Worm (Caenorhabditis elegans) whole organism, mixed stage, embryonic: ENCODE results near the gene mksr-1.

Source experiments
- M03D4.4 ChIP-seq: sonication (generic microtip); optimal IDR thresholded peaks from 2 replicates; lab custom pipeline; 2017; ENCODE audit warnings: mild to moderate bottlenecking, missing genetic modification characterization, missing compliant biosample characterization
- bed-3 ChIP-seq: fragments of 200-800 bp; sonication (Bioruptor generic); optimal IDR thresholded peaks from 3 replicates; lab custom pipeline; 2018; ENCODE audit warnings: mild to moderate bottlenecking, missing genetic modification characterization, moderate library complexity, missing compliant biosample characterization
- blmp-1 ChIP-seq: fragments of 150-350 bp; optimal IDR thresholded peaks from 2 replicates; lab custom pipeline; 2014; ENCODE audit warnings: missing biosample characterization, missing genetic modification characterization
- ceh-39 ChIP-seq: fragments of 150-350 bp; optimal IDR thresholded peaks from 2 replicates; lab custom pipeline; 2014; ENCODE audit warnings: missing biosample characterization, missing genetic modification characterization
- ceh-43 ChIP-seq: fragments of 200-800 bp; sonication (Bioruptor generic); optimal IDR thresholded peaks from 2 replicates; lab custom pipeline; 2018; ENCODE audit warnings: mild to moderate bottlenecking, missing genetic modification characterization, moderate library complexity, missing compliant biosample characterization
- ceh-83 ChIP-seq: fragments of 200-800 bp; sonication (Bioruptor generic); optimal IDR thresholded peaks from 2 replicates; lab custom pipeline; 2018; ENCODE audit warnings: mild to moderate bottlenecking, missing genetic modification characterization, missing compliant biosample characterization
- cnd-1 ChIP-seq: fragments of 200-800 bp; sonication (Bioruptor generic); optimal IDR thresholded peaks from 2 replicates; lab custom pipeline; 2018; ENCODE audit warnings: mild to moderate bottlenecking, missing genetic modification characterization, missing compliant biosample characterization
- drap-1 ChIP-seq: fragments of 200-800 bp; sonication (Bioruptor generic); optimal IDR thresholded peaks from 3 replicates; lab custom pipeline; 2018; ENCODE audit warnings: mild to moderate bottlenecking, missing genetic modification characterization, missing compliant biosample characterization
- elt-1 ChIP-seq: sonication (generic microtip); optimal IDR thresholded peaks from 2 replicates; lab custom pipeline; 2017; ENCODE audit warnings: missing genetic modification characterization, mild to moderate bottlenecking, missing compliant biosample characterization, antibody characterized with exemption, moderate library complexity, borderline replicate concordance; ENCODE audit not compliant: insufficient read depth
- elt-3 ChIP-seq: fragments of 150-350 bp; optimal IDR thresholded peaks from 2 replicates; lab custom pipeline; 2014; ENCODE audit warnings: missing biosample characterization, missing genetic modification characterization
- flh-1 ChIP-seq: fragments of 200-800 bp; sonication (Bioruptor generic); optimal IDR thresholded peaks from 2 replicates; lab custom pipeline; 2018; ENCODE audit warnings: mild to moderate bottlenecking, missing genetic modification characterization, moderate library complexity, missing compliant biosample characterization
- ham-2 ChIP-seq: fragments of 200-800 bp; sonication (Bioruptor generic); optimal IDR thresholded peaks from 2 replicates; lab custom pipeline; 2018; ENCODE audit warnings: mild to moderate bottlenecking, missing genetic modification characterization, missing compliant biosample characterization
- hlh-1 ChIP-seq: fragments of 150-350 bp; optimal IDR thresholded peaks from 2 replicates; lab custom pipeline; 2014; ENCODE audit warnings: missing biosample characterization, missing genetic modification reagents, missing genetic modification characterization
- lin-13 ChIP-seq: fragments of 150-350 bp; optimal IDR thresholded peaks from 2 replicates; lab custom pipeline; 2014; ENCODE audit warnings: missing biosample characterization, missing genetic modification characterization
- lin-32 ChIP-seq: fragments of 200-800 bp; sonication (Bioruptor generic); optimal IDR thresholded peaks from 2 replicates; lab custom pipeline; 2018; ENCODE audit warnings: mild to moderate bottlenecking, missing genetic modification characterization, missing compliant biosample characterization
- lsy-2 ChIP-seq: fragments of 150-350 bp; optimal IDR thresholded peaks from 2 replicates; lab custom pipeline; 2014; ENCODE audit warnings: missing biosample characterization, missing genetic modification characterization
- mab-5 ChIP-seq: fragments of 150-350 bp; optimal IDR thresholded peaks from 2 replicates; lab custom pipeline; 2014; ENCODE audit warnings: missing biosample characterization, missing genetic modification characterization
- mep-1 ChIP-seq: fragments of 150-350 bp; optimal IDR thresholded peaks from 2 replicates; lab custom pipeline; 2017; ENCODE audit warnings: missing biosample characterization, missing genetic modification reagents, missing genetic modification characterization, inconsistent platforms
- mls-2 ChIP-seq: sonication (generic microtip); optimal IDR thresholded peaks from 2 replicates; lab custom pipeline; 2016; ENCODE audit warnings: mild to moderate bottlenecking, missing genetic modification characterization, moderate library complexity, missing compliant biosample characterization
- nhr-12 ChIP-seq: fragments of 150-350 bp; optimal IDR thresholded peaks from 2 replicates; lab custom pipeline; 2014; ENCODE audit warnings: missing biosample characterization, missing genetic modification characterization
- nhr-2 ChIP-seq: fragments of 150-350 bp; optimal IDR thresholded peaks from 2 replicates; lab custom pipeline; 2014; ENCODE audit warnings: missing biosample characterization, missing genetic modification characterization
- nhr-237 ChIP-seq: fragments of 150-350 bp; optimal IDR thresholded peaks from 2 replicates; lab custom pipeline; 2014; ENCODE audit warnings: missing biosample characterization, missing genetic modification characterization
- nhr-28 ChIP-seq: fragments of 150-350 bp; optimal IDR thresholded peaks from 2 replicates; lab custom pipeline; 2014; ENCODE audit warnings: missing biosample characterization, missing genetic modification characterization
- nhr-76 ChIP-seq: sonication (generic microtip); optimal IDR thresholded peaks from 2 replicates; lab custom pipeline; 2017; ENCODE audit warnings: missing biosample characterization, missing genetic modification characterization
- pha-4 ChIP-seq: fragments of 150-350 bp; optimal IDR thresholded peaks from 2 replicates; lab custom pipeline; 2018; ENCODE audit warnings: missing biosample characterization, missing genetic modification reagents, missing genetic modification characterization
- sem-2 ChIP-seq: fragments of 200-800 bp; sonication (Bioruptor generic); optimal IDR thresholded peaks from 2 replicates; lab custom pipeline; 2018; ENCODE audit warnings: mild to moderate bottlenecking, missing genetic modification characterization, missing compliant biosample characterization
- snpc-4 ChIP-seq: fragments of 150-350 bp; optimal IDR thresholded peaks from 2 replicates; lab custom pipeline; 2014; ENCODE audit warnings: missing biosample characterization, missing genetic modification characterization
- sptf-1 ChIP-seq: sonication (generic microtip); optimal IDR thresholded peaks from 2 replicates; lab custom pipeline; 2017; ENCODE audit warnings: mild to moderate bottlenecking, missing genetic modification characterization, moderate library complexity, missing compliant biosample characterization
- tbx-8 ChIP-seq: fragments of 200-800 bp; sonication (Bioruptor generic); optimal IDR thresholded peaks from 2 replicates; lab custom pipeline; 2018; ENCODE audit warnings: mild to moderate bottlenecking, missing genetic modification characterization, moderate library complexity, missing compliant biosample characterization
- unc-120 ChIP-seq: sonication (generic microtip); optimal IDR thresholded peaks from 2 replicates; lab custom pipeline; 2017; ENCODE audit warnings: missing genetic modification characterization, missing compliant biosample characterization; ENCODE audit not compliant: poor library complexity, severe bottlenecking
- unc-39 ChIP-seq: fragments of 150-350 bp; optimal IDR thresholded peaks from 2 replicates; lab custom pipeline; 2014; ENCODE audit warnings: missing biosample characterization, missing genetic modification characterization
- unc-62 ChIP-seq: fragments of 150-350 bp; optimal IDR thresholded peaks from 2 replicates; lab custom pipeline; 2014; ENCODE audit warnings: missing biosample characterization, missing genetic modification reagents, missing genetic modification characterization
- zip-8 ChIP-seq: fragments of 150-350 bp; optimal IDR thresholded peaks from 2 replicates; lab custom pipeline; 2014; ENCODE audit warnings: missing biosample characterization, missing genetic modification characterization
- ztf-11 ChIP-seq: fragments of 150-350 bp; optimal IDR thresholded peaks from 2 replicates; lab custom pipeline; 2014; ENCODE audit warnings: missing biosample characterization, missing genetic modification characterization

Gene mksr-1

ce11 chrX:1086406-1086897 is 17.5 kb upstream of the mksr-1 start:
- TF ChIP-seq lin-13 (tag; lab: Kevin White, UChicago) (no peak), pha-4 (no peak), mls-2 (tag; lab: Kevin White, UChicago) (no peak), bed-3 (GFP tag; lab: Kevin White, UChicago) (no peak), nhr-12 (tag; lab: Kevin White, UChicago) (no peak), unc-39 (tag; lab: Kevin White, UChicago) (no peak), drap-1 (GFP tag; lab: Kevin White, UChicago) (no peak), ham-2 (no peak), elt-1 (tag; lab: Kevin White, UChicago) (no peak), cnd-1 (tag; lab: Kevin White, UChicago) (no peak), ztf-11 (tag; lab: Kevin White, UChicago) (no peak), mep-1 (tag; lab: Kevin White, UChicago) (no peak), tbx-8 (GFP tag; lab: Kevin White, UChicago) (no peak), hlh-1 (no peak)

DNA sequence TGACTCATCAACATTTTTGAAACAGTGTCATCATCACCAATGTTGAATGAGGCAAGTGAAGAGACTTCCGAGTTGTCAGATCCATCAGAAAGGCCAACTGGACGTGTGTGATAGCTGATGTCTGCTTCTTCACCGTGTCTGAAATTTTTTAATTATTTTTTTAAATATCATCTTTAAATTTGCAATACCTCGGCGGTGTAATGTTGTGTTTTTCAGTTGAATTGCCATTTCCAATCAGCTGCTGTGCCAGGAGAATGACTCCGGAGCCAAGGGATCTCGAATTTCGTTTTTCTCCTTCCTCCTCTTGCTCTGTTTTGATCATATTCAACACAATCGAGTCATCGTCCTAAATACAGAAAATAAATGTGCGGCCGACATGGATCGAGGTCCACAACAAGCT is 16.1 kb upstream of the mksr-1 start:
- TF ChIP-seq ceh-39: no peak
- no peak for TF ChIP-seq cnd-1 (tag; lab: Kevin White, UChicago)
- no peak for TF ChIP-seq mep-1 (tag; lab: Kevin White, UChicago)
- no peak for TF ChIP-seq mab-5 (tag; lab: Kevin White, UChicago)
- TF ChIP-seq elt-1 (tag; lab: Kevin White, UChicago): no peak
- no peak for TF ChIP-seq ceh-43 (GFP tag; lab: Kevin White, UChicago)
- no peak for TF ChIP-seq mls-2 (tag; lab: Kevin White, UChicago)
- TF ChIP-seq drap-1 (GFP tag; lab: Kevin White, UChicago): no peak
- no peak for TF ChIP-seq lin-13 (tag; lab: Kevin White, UChicago)

DNA sequence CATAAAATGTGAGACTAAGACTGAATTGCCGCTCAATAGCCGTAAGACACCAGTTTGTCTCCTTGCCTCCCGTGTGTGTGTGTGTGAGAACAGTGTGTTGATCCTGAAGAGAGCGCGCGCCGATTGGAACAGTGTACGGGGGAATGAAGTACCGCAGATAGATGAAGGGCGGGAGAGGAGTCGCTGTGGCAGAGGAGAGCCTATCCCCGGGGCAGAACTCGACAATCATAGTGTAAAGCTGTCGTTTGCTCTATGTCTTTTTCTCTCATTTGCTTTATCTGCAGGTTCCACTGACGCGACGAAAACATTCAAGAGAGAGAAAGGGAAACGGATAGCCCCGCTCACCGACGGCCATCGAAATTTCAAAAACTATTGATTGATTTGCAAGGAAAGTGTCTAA is 13.0 kb upstream of the mksr-1 start:
- TF ChIP-seq tbx-8 (GFP tag; lab: Kevin White, UChicago): no peak
- TF ChIP-seq ztf-11 (tag; lab: Kevin White, UChicago): no peak
- no peak for TF ChIP-seq snpc-4 (tag; lab: Kevin White, UChicago)
- no peak for TF ChIP-seq nhr-237 (tag; lab: Kevin White, UChicago)
- TF ChIP-seq mep-1 (tag; lab: Kevin White, UChicago): peak; percentile 24
- peak; percentile 30 for TF ChIP-seq drap-1 (GFP tag; lab: Kevin White, UChicago)
- TF ChIP-seq unc-120 (tag; lab: Kevin White, UChicago): peak; percentile 95
- no peak for TF ChIP-seq sptf-1 (tag; lab: Kevin White, UChicago)
- TF ChIP-seq M03D4.4 (tag; lab: Kevin White, UChicago): peak; percentile 45
- peak; percentile 64 for TF ChIP-seq unc-62 (GFP tag; lab: Kevin White, UChicago)
- no peak for TF ChIP-seq zip-8
- TF ChIP-seq elt-3 (tag; lab: Kevin White, UChicago): no peak
- TF ChIP-seq hlh-1: peak; percentile 37
- no peak for TF ChIP-seq flh-1 (GFP tag; lab: Kevin White, UChicago)
- no peak for TF ChIP-seq lsy-2 (tag; lab: Kevin White, UChicago)
- no peak for TF ChIP-seq sem-2 (GFP tag; lab: Kevin White, UChicago)

DNA sequence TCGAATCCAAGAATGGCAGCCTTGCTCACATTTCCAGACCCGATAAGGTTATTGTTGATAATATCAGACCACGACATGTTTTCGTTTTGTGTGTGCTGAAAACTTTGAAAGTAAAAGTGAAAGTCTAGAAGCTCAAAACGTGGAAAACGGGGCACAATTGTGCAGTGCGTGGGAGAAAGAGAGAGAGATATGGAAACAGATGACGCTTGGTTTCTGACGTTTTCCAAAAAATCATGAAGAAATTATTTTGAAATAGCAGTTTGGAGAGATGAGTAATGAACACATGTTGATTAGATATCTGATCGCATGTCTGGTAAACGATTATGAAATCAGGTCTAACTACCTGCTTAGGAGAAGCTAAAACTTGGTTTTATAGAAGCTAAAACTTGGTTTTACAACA is 11.6 kb upstream of the mksr-1 start, which contains the start of gene pfn-3:
Gene pfn-3, minus strand, starts transcription at position 101 of the 400 bp plus-strand sequence.
- TF ChIP-seq bed-3 (GFP tag; lab: Kevin White, UChicago) (no peak), nhr-2 (tag; lab: Kevin White, UChicago) (no peak), nhr-76 (tag; lab: Kevin White, UChicago) (no peak), mls-2 (tag; lab: Kevin White, UChicago) (no peak), ceh-83 (GFP tag; lab: Kevin White, UChicago) (no peak), hlh-1 (peak; percentile 33), M03D4.4 (tag; lab: Kevin White, UChicago) (no peak), unc-62 (GFP tag; lab: Kevin White, UChicago) (peak; percentile 14), lin-32 (GFP tag; lab: Kevin White, UChicago) (no peak), ztf-11 (tag; lab: Kevin White, UChicago) (no peak), nhr-28 (tag; lab: Kevin White, UChicago) (no peak), blmp-1 (no peak), lsy-2 (tag; lab: Kevin White, UChicago) (no peak), unc-120 (tag; lab: Kevin White, UChicago) (peak; percentile 45), mab-5 (tag; lab: Kevin White, UChicago) (no peak)
- TF ChIP-seq, all 35 proteins: peak for 3
